Worm (Caenorhabditis elegans) whole organism, L4 larva: ENCODE results near the gene cdc-25.3.

ENCODE experiments used
- Y48G9A.11 ChIP-seq: fragments of 200-800 bp; sonication (Bioruptor generic); IDR thresholded peaks from 2 replicates; pipeline ENCODE4 v1.3.6; 2022; ENCODE audit warnings: missing genetic modification reagents, missing genetic modification characterization, missing compliant biosample characterization
- aha-1 ChIP-seq: fragments of 150-350 bp; peaks from one replicate; lab custom pipeline; 2014; ENCODE audit warnings: missing biosample characterization, missing genetic modification characterization
- ceh-28 ChIP-seq: fragments of 150-350 bp; optimal IDR thresholded peaks from 2 replicates; lab custom pipeline; 2014; ENCODE audit warnings: missing biosample characterization, missing genetic modification reagents, missing genetic modification characterization
- dmd-8 ChIP-seq: fragments of 200-800 bp; sonication (Bioruptor generic); IDR thresholded peaks from 2 replicates; pipeline ENCODE4 v1.3.6; 2022; ENCODE audit warnings: missing genetic modification characterization, missing compliant biosample characterization
- hlh-11 ChIP-seq: fragments of 200-800 bp; sonication (Bioruptor generic); optimal IDR thresholded peaks from 2 replicates; lab custom pipeline; 2018; ENCODE audit warnings: mild to moderate bottlenecking, missing genetic modification characterization, missing compliant biosample characterization
- mxl-2 ChIP-seq: fragments of 200-800 bp; sonication (Bioruptor generic); conservative IDR thresholded peaks from 2 replicates; pipeline ENCODE4 v1.3.6; 2022; ENCODE audit warnings: missing genetic modification reagents, missing genetic modification characterization, missing compliant biosample characterization
- php-3 ChIP-seq: fragments of 200-800 bp; sonication (Bioruptor generic); IDR thresholded peaks from 2 replicates; pipeline ENCODE4 v1.3.6; 2022; ENCODE audit warnings: missing genetic modification reagents, missing genetic modification characterization, missing compliant biosample characterization
- spr-3 ChIP-seq: fragments of 200-800 bp; sonication (Bioruptor generic); optimal IDR thresholded peaks from 2 replicates; lab custom pipeline; 2018; ENCODE audit warnings: mild to moderate bottlenecking, missing genetic modification characterization, missing compliant biosample characterization

The cdc-25.3 gene

DNA sequence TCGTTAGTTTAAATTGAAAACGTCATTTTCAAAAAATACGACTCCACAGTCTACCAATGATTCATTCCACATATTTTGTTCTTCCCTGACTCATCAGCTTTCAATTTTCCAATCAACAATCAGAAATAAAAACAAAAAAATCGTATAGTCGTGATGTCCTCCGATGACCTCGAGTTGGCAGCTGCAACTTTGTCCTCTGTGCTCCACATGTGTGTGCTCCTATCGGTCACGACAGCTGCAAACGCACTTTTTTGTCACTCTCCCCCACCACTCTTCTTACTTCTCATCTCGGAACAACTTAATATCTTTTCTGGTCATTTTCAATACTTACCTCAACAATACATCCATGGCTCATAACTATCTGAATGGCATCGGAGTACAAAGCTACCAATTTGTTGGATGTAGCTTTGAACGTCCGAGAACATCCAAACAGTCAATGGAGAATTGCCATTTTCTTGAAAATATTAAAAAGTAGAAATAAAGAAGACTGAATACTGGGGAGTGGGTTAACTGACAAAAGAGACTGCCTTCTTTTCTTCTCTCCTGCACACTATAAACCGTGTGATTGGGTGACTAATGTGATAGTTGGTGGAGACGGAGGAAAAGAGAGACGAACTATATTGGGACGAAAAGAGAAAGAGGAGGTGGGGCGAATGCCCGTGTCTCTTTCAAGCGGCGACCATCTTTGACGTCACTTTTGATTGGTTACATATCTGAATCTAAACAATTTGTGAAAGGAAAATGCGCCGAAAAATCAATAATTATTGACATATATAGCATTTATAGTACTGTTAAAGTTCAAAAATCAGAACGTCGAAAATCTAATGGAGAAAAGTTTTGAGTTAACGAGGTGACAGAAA lies 50.5 kb downstream of the cdc-25.3 start (continued):
- no peak for TF ChIP-seq spr-3 (GFP tag; lab: Kevin White, UChicago)
- peak; percentile 94 for TF ChIP-seq aha-1
- TF ChIP-seq hlh-11, result peak; percentile 38
- peak; percentile 41 for TF ChIP-seq ceh-28 (tag; lab: Kevin White, UChicago)
- TF ChIP-seq mxl-2, result no peak
- no peak for TF ChIP-seq php-3 (GFP tag; lab: Robert Waterston, UW)
- TF ChIP-seq Y48G9A.11 (GFP tag; lab: Robert Waterston, UW), result no peak
- TF ChIP-seq dmd-8 (GFP tag; lab: Robert Waterston, UW), result 0 out of 2 replicates have a peak, but pooled peaks have one; percentile 34
